Worm (Caenorhabditis elegans): ENCODE measurements around the gene bcf-1.
A peak's percentile ranks its signal among the peaks of the same experiment; 100 is the strongest.

Gene bcf-1

DNA sequence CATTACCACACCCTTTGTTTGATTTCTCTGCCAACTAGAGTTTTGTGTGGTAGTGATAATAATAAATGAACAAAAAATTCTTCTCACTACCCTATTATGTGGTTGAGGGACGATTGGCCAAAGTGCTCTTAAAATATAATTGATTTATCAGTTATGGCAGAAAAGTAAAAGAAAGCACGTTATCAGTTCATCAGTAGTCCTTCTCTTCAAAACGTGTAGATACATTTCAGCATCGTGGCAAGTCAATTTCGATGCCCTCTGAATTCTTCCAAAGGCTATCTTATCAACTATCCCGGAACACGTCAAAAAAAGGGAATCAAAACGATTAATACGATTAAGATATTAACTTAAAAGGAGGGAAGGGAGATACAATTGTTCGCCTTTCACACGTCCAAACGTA is 4.5 kb upstream of the bcf-1 start (continued):
- no peak for TF ChIP-seq F26F4.8 (GFP tag; conservative IDR thresholded peaks at IDR 0.05)
- TF ChIP-seq ceh-28 (tag; optimal IDR thresholded peaks at IDR 0.05), result no peak
- no peak for TF ChIP-seq hif-1 (tag; optimal IDR thresholded peaks at IDR 0.05)
- no peak for TF ChIP-seq F10B5.3 (tag; optimal IDR thresholded peaks at IDR 0.05)
- TF ChIP-seq dmd-9 (GFP tag; IDR thresholded peaks at IDR 0.05), result no peak
- no peak for TF ChIP-seq zip-2 (tag; optimal IDR thresholded peaks at IDR 0.05)
- no peak for TF ChIP-seq ceh-82 (tag; optimal IDR thresholded peaks at IDR 0.05)
- no peak for TF ChIP-seq aha-1 (tag)
- TF ChIP-seq lin-38 (GFP tag; IDR thresholded peaks at IDR 0.05), result no peak
- TF ChIP-seq aly-2 (tag; optimal IDR thresholded peaks at IDR 0.05), result no peak
- no peak for TF ChIP-seq ztf-11 (tag; optimal IDR thresholded peaks at IDR 0.05)
- peak; percentile 35 for TF ChIP-seq T20F7.1 (GFP tag; optimal IDR thresholded peaks at IDR 0.05)
- peak; percentile 97 for TF ChIP-seq pqm-1 (tag; optimal IDR thresholded peaks at IDR 0.05)
- TF ChIP-seq mep-1 (tag; optimal IDR thresholded peaks at IDR 0.05), result peak; percentile 30
- TF ChIP-seq nhr-10 (tag; optimal IDR thresholded peaks at IDR 0.05), result no peak
- no peak for TF ChIP-seq daf-8 (GFP tag; IDR thresholded peaks at IDR 0.05)
- no peak for TF ChIP-seq saeg-2 (GFP tag; IDR thresholded peaks at IDR 0.05)
- no peak for TF ChIP-seq skn-1 (tag; optimal IDR thresholded peaks at IDR 0.05)
- TF ChIP-seq hmg-1.1 (GFP tag; IDR thresholded peaks at IDR 0.05), result no peak
- TF ChIP-seq Y5F2A.4 (GFP tag; optimal IDR thresholded peaks at IDR 0.05), result no peak
- TF ChIP-seq fos-1 (tag; optimal IDR thresholded peaks at IDR 0.05), result no peak
- TF ChIP-seq tra-1 (GFP tag; IDR thresholded peaks at IDR 0.05), result peak; percentile 80; the same call in 1 of the 2 replicates
- TF ChIP-seq sdz-12 (GFP tag; optimal IDR thresholded peaks at IDR 0.05), result no peak
- TF ChIP-seq php-3 (GFP tag; IDR thresholded peaks at IDR 0.05), result peak; percentile 70; the same call in 1 of the 2 replicates
- TF ChIP-seq daf-16 (GFP tag; optimal IDR thresholded peaks at IDR 0.05), result peak in 1 of 2 experiments; percentile 41
- peak; percentile 52 for TF ChIP-seq daf-16 (tag; optimal IDR thresholded peaks at IDR 0.05)
- no peak for TF ChIP-seq zfp-2 (tag; optimal IDR thresholded peaks at IDR 0.05)
- no peak for TF ChIP-seq zag-1 (tag; optimal IDR thresholded peaks at IDR 0.05)
- TF ChIP-seq lim-7 (GFP tag; IDR thresholded peaks at IDR 0.05), result no peak
- no peak for TF ChIP-seq set-16 (GFP tag; IDR thresholded peaks at IDR 0.05)
- no peak for TF ChIP-seq spr-3 (GFP tag; optimal IDR thresholded peaks at IDR 0.05)
- TF ChIP-seq daf-19 (GFP tag; conservative IDR thresholded peaks at IDR 0.05), result no peak
- peak; percentile 85 for TF ChIP-seq hlh-11 (tag; optimal IDR thresholded peaks at IDR 0.05)
- peak; percentile 86 for TF ChIP-seq dve-1 (tag; optimal IDR thresholded peaks at IDR 0.05; ENCODE audit: insufficient read depth)
- no peak for TF ChIP-seq snpc-1.2 (GFP tag; IDR thresholded peaks at IDR 0.05)
- TF ChIP-seq unc-130 (GFP tag; optimal IDR thresholded peaks at IDR 0.05), result no peak
- TF ChIP-seq dmd-6 (GFP tag; IDR thresholded peaks at IDR 0.05), result peak; percentile 90
- TF ChIP-seq ZK546.5 (tag; optimal IDR thresholded peaks at IDR 0.05), result no peak
- no peak for TF ChIP-seq lin-13 (GFP tag; optimal IDR thresholded peaks at IDR 0.05)
- no peak for TF ChIP-seq unc-62 (GFP tag; optimal IDR thresholded peaks at IDR 0.05 in 1 of 2)
- no peak for TF ChIP-seq unc-62 (tag; optimal IDR thresholded peaks at IDR 0.05)
- peak; percentile 71 for TF ChIP-seq nhr-48 (tag; optimal IDR thresholded peaks at IDR 0.05)
- no peak for TF ChIP-seq zip-11 (GFP tag; IDR thresholded peaks at IDR 0.05)
- TF ChIP-seq ceh-44 (GFP tag; IDR thresholded peaks at IDR 0.05), result no peak
- no peak for TF ChIP-seq egl-27 (tag; optimal IDR thresholded peaks at IDR 0.05)
- peak in 1 of 2 experiments; percentile 46 for TF ChIP-seq mdl-1 (tag; optimal IDR thresholded peaks at IDR 0.05)
- no peak for TF ChIP-seq arid-1 (GFP tag; conservative IDR thresholded peaks at IDR 0.05)
- no peak for TF ChIP-seq ctbp-1 (GFP tag; IDR thresholded peaks at IDR 0.05)
- TF ChIP-seq nhr-102 (tag; optimal IDR thresholded peaks at IDR 0.05), result peak; percentile 72
